Fruit fly (Drosophila melanogaster) S2 (cell line): Measurements from ENCODE around the gene CG3581.

Source experiments
- CG8478 ChIP-seq: fragments of >200 bp; optimal IDR thresholded peaks from 2 replicates; lab custom pipeline; 2018
- CTCF ChIP-seq, 2 experiments: fragments of >200 bp; optimal IDR thresholded peaks; 2 replicates each; lab custom pipeline; 2018

DNA sequence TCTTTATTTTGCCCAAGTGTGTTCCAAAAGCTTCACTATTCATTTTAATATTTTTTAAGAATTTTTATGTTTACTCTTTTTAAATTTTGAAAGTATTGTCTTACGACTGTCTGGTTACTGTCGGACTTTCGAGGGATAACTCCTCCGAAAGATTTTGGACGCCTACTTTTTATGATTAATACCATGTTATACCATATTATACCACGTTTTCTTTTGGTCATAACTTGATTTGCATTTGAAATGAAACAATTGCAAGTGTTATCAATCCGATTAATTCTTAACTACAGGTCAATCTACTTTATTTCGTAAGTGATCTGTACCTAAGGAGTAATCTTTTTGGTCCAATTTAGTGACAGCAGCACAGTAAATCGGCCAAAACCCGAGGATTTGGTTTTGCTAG is 1.3 kb upstream of the CG3581 start, which contains the start of gene CG31404:
- TF ChIP-seq CG8478 (lab: Kevin White, UChicago): no peak
- no peak for TF ChIP-seq CTCF (optimal IDR thresholded peaks at IDR 0.05; lab: Kevin White, UChicago)
